Worm (Caenorhabditis elegans) whole organism, L3 larva: ENCODE results near the gene F28H7.7.

Experiments
- R02D3.7 ChIP-seq: fragments of 150-350 bp; optimal IDR thresholded peaks from 2 replicates; lab custom pipeline; 2014; ENCODE audit warnings: missing biosample characterization, missing genetic modification characterization
- aly-2 ChIP-seq: fragments of 150-350 bp; optimal IDR thresholded peaks from 2 replicates; lab custom pipeline; 2014; ENCODE audit warnings: missing biosample characterization, missing genetic modification characterization
- ama-1 ChIP-seq: fragments of 150-350 bp; optimal IDR thresholded peaks from 2 replicates; lab custom pipeline; 2018
- ceh-28 ChIP-seq: fragments of 150-350 bp; optimal IDR thresholded peaks from 2 replicates; lab custom pipeline; 2014; ENCODE audit warnings: missing biosample characterization, missing genetic modification reagents, missing genetic modification characterization
- ceh-9 ChIP-seq: sonication (generic microtip); optimal IDR thresholded peaks from 2 replicates; lab custom pipeline; 2018; ENCODE audit warnings: missing biosample characterization, missing genetic modification characterization
- daf-12 ChIP-seq: fragments of 150-350 bp; optimal IDR thresholded peaks from 2 replicates; lab custom pipeline; 2014; ENCODE audit warnings: missing biosample characterization, missing genetic modification reagents, missing genetic modification characterization
- egl-27 ChIP-seq: sonication (generic microtip); optimal IDR thresholded peaks from 4 replicates; lab custom pipeline; 2017; ENCODE audit warnings: missing biosample characterization, missing genetic modification reagents, missing genetic modification characterization
- egl-5 ChIP-seq: fragments of 150-350 bp; optimal IDR thresholded peaks from 2 replicates; lab custom pipeline; 2017; ENCODE audit warnings: missing biosample characterization, missing genetic modification reagents, missing genetic modification characterization, inconsistent platforms
- elt-1 ChIP-seq: fragments of 150-350 bp; optimal IDR thresholded peaks from 2 replicates; lab custom pipeline; 2014; ENCODE audit warnings: missing biosample characterization, missing genetic modification characterization
- elt-2 ChIP-seq: sonication (generic microtip); optimal IDR thresholded peaks from 2 replicates; lab custom pipeline; 2016; ENCODE audit warnings: missing genetic modification reagents, mild to moderate bottlenecking, missing genetic modification characterization, missing compliant biosample characterization
- elt-3 ChIP-seq, 3 experiments: fragments of 150-350 bp in 1 of 3; sonication (generic microtip) in 2 of 3; optimal IDR thresholded peaks; 2 replicates in 2 of 3; 4 replicates in 1 of 3; lab custom pipeline; 2014 to 2017; ENCODE audit warnings: missing biosample characterization in 3 of 3, missing genetic modification characterization in 3 of 3
- eor-1 ChIP-seq, 2 experiments: fragments of 150-350 bp; optimal IDR thresholded peaks; 2 replicates each; lab custom pipeline; 2014 to 2018; ENCODE audit warnings: missing biosample characterization in 2 of 2, missing genetic modification characterization in 2 of 2
- fkh-10 ChIP-seq: sonication (generic microtip); optimal IDR thresholded peaks from 2 replicates; lab custom pipeline; 2017; ENCODE audit warnings: missing biosample characterization, missing genetic modification reagents, missing genetic modification characterization
- fkh-2 ChIP-seq: fragments of 150-350 bp; optimal IDR thresholded peaks from 2 replicates; lab custom pipeline; 2014; ENCODE audit warnings: missing biosample characterization, missing genetic modification reagents, missing genetic modification characterization
- fos-1 ChIP-seq: fragments of 150-350 bp; optimal IDR thresholded peaks from 2 replicates; lab custom pipeline; 2014; ENCODE audit warnings: missing biosample characterization, missing genetic modification characterization
- lin-15B ChIP-seq: fragments of 150-350 bp; optimal IDR thresholded peaks from 2 replicates; lab custom pipeline; 2014; ENCODE audit warnings: missing biosample characterization, missing genetic modification characterization
- lin-39 ChIP-seq: fragments of 150-350 bp; optimal IDR thresholded peaks from 2 replicates; lab custom pipeline; 2018; ENCODE audit warnings: missing biosample characterization, missing genetic modification reagents, missing genetic modification characterization
- lsy-12 ChIP-seq: sonication (generic microtip); optimal IDR thresholded peaks from 2 replicates; lab custom pipeline; 2016; ENCODE audit warnings: mild to moderate bottlenecking, missing genetic modification characterization, missing compliant biosample characterization
- mdl-1 ChIP-seq: fragments of 150-350 bp; optimal IDR thresholded peaks from 2 replicates; lab custom pipeline; 2014; ENCODE audit warnings: missing biosample characterization, missing genetic modification characterization
- mml-1 ChIP-seq: fragments of 150-350 bp; sonication (generic microtip); optimal IDR thresholded peaks from 3 replicates; lab custom pipeline; 2014; ENCODE audit warnings: missing biosample characterization, missing genetic modification characterization
- nhr-11 ChIP-seq: fragments of 150-350 bp; optimal IDR thresholded peaks from 2 replicates; lab custom pipeline; 2014; ENCODE audit warnings: missing biosample characterization, missing genetic modification characterization
- nhr-12 ChIP-seq: fragments of 150-350 bp; optimal IDR thresholded peaks from 2 replicates; lab custom pipeline; 2014; ENCODE audit warnings: missing biosample characterization, missing genetic modification characterization
- nhr-23 ChIP-seq: fragments of 150-350 bp; optimal IDR thresholded peaks from 2 replicates; lab custom pipeline; 2014; ENCODE audit warnings: missing biosample characterization, missing genetic modification reagents, missing genetic modification characterization
- nhr-25 ChIP-seq: sonication (generic microtip); optimal IDR thresholded peaks from 2 replicates; lab custom pipeline; 2017; ENCODE audit warnings: missing biosample characterization, missing genetic modification characterization
- nhr-28 ChIP-seq: fragments of 150-350 bp; optimal IDR thresholded peaks from 2 replicates; lab custom pipeline; 2014; ENCODE audit warnings: missing biosample characterization, missing genetic modification characterization
- nhr-76 ChIP-seq: fragments of 150-350 bp; sonication (generic microtip); optimal IDR thresholded peaks from 5 replicates; lab custom pipeline; 2014; ENCODE audit warnings: missing biosample characterization, missing genetic modification characterization
- pha-4 ChIP-seq: fragments of 150-350 bp; optimal IDR thresholded peaks from 2 replicates; lab custom pipeline; 2014; ENCODE audit warnings: missing biosample characterization, missing genetic modification reagents, missing genetic modification characterization
- pqm-1 ChIP-seq: fragments of 150-350 bp; optimal IDR thresholded peaks from 2 replicates; lab custom pipeline; 2017; ENCODE audit warnings: missing biosample characterization, missing genetic modification characterization, inconsistent platforms
- sea-2 ChIP-seq: fragments of 150-350 bp; sonication (generic microtip); optimal IDR thresholded peaks from 4 replicates; lab custom pipeline; 2014; ENCODE audit warnings: missing biosample characterization, missing genetic modification reagents, missing genetic modification characterization
- skn-1 ChIP-seq: fragments of 150-350 bp; optimal IDR thresholded peaks from 2 replicates; lab custom pipeline; 2014; ENCODE audit warnings: missing biosample characterization, missing genetic modification characterization
- snpc-4 ChIP-seq: fragments of 150-350 bp; optimal IDR thresholded peaks from 2 replicates; lab custom pipeline; 2014; ENCODE audit warnings: missing biosample characterization, missing genetic modification characterization
- tbx-2 ChIP-seq: sonication (generic microtip); optimal IDR thresholded peaks from 2 replicates; lab custom pipeline; 2016; ENCODE audit warnings: mild to moderate bottlenecking, missing genetic modification characterization, missing compliant biosample characterization
- unc-39 ChIP-seq: sonication (generic microtip); optimal IDR thresholded peaks from 4 replicates; lab custom pipeline; 2017; ENCODE audit warnings: missing biosample characterization, missing genetic modification characterization
- unc-62 ChIP-seq: fragments of 150-350 bp; sonication (generic microtip); optimal IDR thresholded peaks from 4 replicates; lab custom pipeline; 2014; ENCODE audit warnings: missing biosample characterization, missing genetic modification reagents, missing genetic modification characterization
- zag-1 ChIP-seq: fragments of 150-350 bp; optimal IDR thresholded peaks from 2 replicates; lab custom pipeline; 2014; ENCODE audit warnings: missing biosample characterization, missing genetic modification characterization
- ztf-11 ChIP-seq: fragments of 150-350 bp; optimal IDR thresholded peaks from 2 replicates; lab custom pipeline; 2014; ENCODE audit warnings: missing biosample characterization, missing genetic modification characterization
- ztf-4 ChIP-seq: fragments of 150-350 bp; optimal IDR thresholded peaks from 2 replicates; lab custom pipeline; 2014; ENCODE audit warnings: missing biosample characterization, missing genetic modification characterization

The F28H7.7 gene

ce11 chrV:10768892-10769291, 14.9 kb upstream of the F28H7.7 start:
- no peak for TF ChIP-seq ceh-9 (tag; lab: Kevin White, UChicago)
- no peak for TF ChIP-seq fos-1 (tag; lab: Kevin White, UChicago)
- no peak for TF ChIP-seq ama-1
- no peak for TF ChIP-seq daf-12 (tag; lab: Kevin White, UChicago)
- no peak for TF ChIP-seq eor-1 (tag; optimal IDR thresholded peaks at IDR 0.05; lab: Kevin White, UChicago)
- TF ChIP-seq nhr-25, result no peak
- no peak for TF ChIP-seq elt-1 (tag; lab: Kevin White, UChicago)
- TF ChIP-seq snpc-4 (tag; lab: Kevin White, UChicago), result no peak
- TF ChIP-seq nhr-11, result no peak
- no peak for TF ChIP-seq sea-2 (GFP tag; lab: Kevin White, UChicago)

ce11 chrV:10764066-10764465, 10.1 kb upstream of the F28H7.7 start, which contains the start of gene ocr-1:
TSS of gene ocr-1 (plus strand) at chrV:10764366.
- TF ChIP-seq unc-39 (tag; lab: Kevin White, UChicago), result no peak
- TF ChIP-seq nhr-25, result no peak
- no peak for TF ChIP-seq elt-2
- no peak for TF ChIP-seq fkh-10 (GFP tag; lab: Kevin White, UChicago)
- no peak for TF ChIP-seq nhr-23
- no peak for TF ChIP-seq lin-39
- no peak for TF ChIP-seq egl-5 (tag; lab: Kevin White, UChicago)

- TF ChIP-seq fkh-2 (tag; lab: Kevin White, UChicago), result no peak
- TF ChIP-seq daf-12 (tag; lab: Kevin White, UChicago), result no peak
- TF ChIP-seq elt-1 (tag; lab: Kevin White, UChicago), result no peak
- no peak for TF ChIP-seq nhr-11
- TF ChIP-seq zag-1 (tag; lab: Kevin White, UChicago), result no peak
- no peak for TF ChIP-seq ama-1
- no peak for TF ChIP-seq nhr-12 (tag; lab: Kevin White, UChicago)
- TF ChIP-seq unc-39 (tag; lab: Kevin White, UChicago), result no peak
- TF ChIP-seq R02D3.7 (tag; lab: Kevin White, UChicago), result no peak
- no peak for TF ChIP-seq ceh-28 (tag; lab: Kevin White, UChicago)
- TF ChIP-seq pha-4 (tag; lab: Kevin White, UChicago), result no peak
- no peak for TF ChIP-seq tbx-2
- no peak for TF ChIP-seq egl-27 (tag; lab: Kevin White, UChicago)
These were observed 8.7 kb upstream of the F28H7.7 start, which contains the start of gene sre-6 for ce11 chrV:10762695-10763094. TSS of gene sre-6 (minus strand) at chrV:10762795.

ce11 chrV:10760839-10761238, 6.9 kb upstream of the F28H7.7 start:
- TF ChIP-seq egl-27 (tag; lab: Kevin White, UChicago) (no peak), ztf-11 (tag; lab: Kevin White, UChicago) (no peak), aly-2 (tag; lab: Kevin White, UChicago) (no peak), unc-62 (no peak), mdl-1 (tag; lab: Kevin White, UChicago) (no peak), fos-1 (tag; lab: Kevin White, UChicago) (no peak), unc-39 (tag; lab: Kevin White, UChicago) (no peak), egl-5 (tag; lab: Kevin White, UChicago) (no peak), ztf-4 (tag; lab: Kevin White, UChicago) (no peak), snpc-4 (tag; lab: Kevin White, UChicago) (no peak), elt-3 (tag; optimal IDR thresholded peaks at IDR 0.05; lab: Kevin White, UChicago) (no peak), pqm-1 (tag; lab: Kevin White, UChicago) (no peak), fkh-2 (tag; lab: Kevin White, UChicago) (no peak)

ce11 chrV:10758658-10759057, 4.7 kb upstream of the F28H7.7 start, which contains the start of gene F28H7.8:
TSS of gene F28H7.8 (plus strand) at chrV:10758958.
- TF ChIP-seq mml-1 (tag; lab: Kevin White, UChicago), result no peak
- no peak for TF ChIP-seq nhr-25
- TF ChIP-seq lin-39, result no peak
- TF ChIP-seq lsy-12 (tag; lab: Kevin White, UChicago), result no peak
- TF ChIP-seq fkh-10 (GFP tag; lab: Kevin White, UChicago), result no peak
- TF ChIP-seq lin-15B (tag; lab: Kevin White, UChicago), result no peak
- no peak for TF ChIP-seq nhr-28 (tag; lab: Kevin White, UChicago)
- no peak for TF ChIP-seq pqm-1 (tag; lab: Kevin White, UChicago)
- no peak for TF ChIP-seq nhr-76 (tag; lab: Kevin White, UChicago)
- no peak for TF ChIP-seq skn-1 (tag; lab: Kevin White, UChicago)
- TF ChIP-seq zag-1 (tag; lab: Kevin White, UChicago), result no peak
